Worm (Caenorhabditis elegans) whole organism, L4 larva: ENCODE measurements around the gene fat-6.
A peak's percentile ranks its signal among the peaks of the same experiment; 100 is the strongest.

Source experiments
- D1046.2 ChIP-seq: fragments of 200-800 bp; sonication (Bioruptor generic); IDR thresholded peaks from 2 replicates; pipeline ENCODE4 v1.3.6; 2022; ENCODE audit warnings: missing genetic modification characterization, missing compliant biosample characterization
- F10B5.3 ChIP-seq: sonication (generic microtip); optimal IDR thresholded peaks from 2 replicates; lab custom pipeline; 2016; ENCODE audit warnings: mild to moderate bottlenecking, missing genetic modification characterization, missing compliant biosample characterization
- F26F4.8 ChIP-seq: fragments of 200-800 bp; sonication (Bioruptor generic); conservative IDR thresholded peaks from 2 replicates; pipeline ENCODE4 v1.3.6; 2022; ENCODE audit warnings: missing genetic modification characterization, missing compliant biosample characterization
- F37D6.2 ChIP-seq: sonication (generic microtip); optimal IDR thresholded peaks from 2 replicates; lab custom pipeline; 2016; ENCODE audit warnings: mild to moderate bottlenecking, missing genetic modification characterization, missing compliant biosample characterization
- F49E8.2 ChIP-seq: sonication (generic microtip); optimal IDR thresholded peaks from 2 replicates; lab custom pipeline; 2016; ENCODE audit warnings: missing compliant biosample characterization, mild to moderate bottlenecking, missing genetic modification characterization, borderline replicate concordance
- R02D3.7 ChIP-seq: fragments of 150-350 bp; sonication (generic microtip); optimal IDR thresholded peaks from 3 replicates; lab custom pipeline; 2014; ENCODE audit warnings: missing biosample characterization, missing genetic modification characterization
- T26A8.4 ChIP-seq: fragments of 200-800 bp; sonication (Bioruptor generic); IDR thresholded peaks from 2 replicates; pipeline ENCODE4 v1.3.6; 2022; ENCODE audit warnings: missing genetic modification characterization, missing compliant biosample characterization
- Y5F2A.4 ChIP-seq: fragments of 200-800 bp; sonication (Bioruptor generic); optimal IDR thresholded peaks from 2 replicates; lab custom pipeline; 2018; ENCODE audit warnings: mild to moderate bottlenecking, missing genetic modification characterization, missing compliant biosample characterization
- ZK337.2 ChIP-seq: fragments of 200-800 bp; sonication (Bioruptor generic); IDR thresholded peaks from 2 replicates; pipeline ENCODE4 v1.3.6; 2022; ENCODE audit warnings: missing genetic modification reagents, missing genetic modification characterization, missing compliant biosample characterization
- ZK546.5 ChIP-seq, 2 experiments: sonication (generic microtip); optimal IDR thresholded peaks; 2 replicates each; lab custom pipeline; 2017; ENCODE audit warnings: missing biosample characterization in 2 of 2, missing genetic modification characterization in 2 of 2
- aha-1 ChIP-seq: fragments of 150-350 bp; peaks from one replicate; lab custom pipeline; 2014; ENCODE audit warnings: missing biosample characterization, missing genetic modification characterization
- aly-2 ChIP-seq: sonication (generic microtip); optimal IDR thresholded peaks from 2 replicates; lab custom pipeline; 2018; ENCODE audit warnings: missing biosample characterization, missing genetic modification characterization
- ama-1 ChIP-seq: fragments of 150-350 bp; optimal IDR thresholded peaks from 2 replicates; lab custom pipeline; 2014; ENCODE audit warnings: inconsistent platforms, mixed read lengths
- ceh-44 ChIP-seq: fragments of 200-800 bp; sonication (Bioruptor generic); IDR thresholded peaks from 2 replicates; pipeline ENCODE4 v1.3.6; 2022; ENCODE audit warnings: missing genetic modification reagents, missing genetic modification characterization, missing compliant biosample characterization
- ceh-62 ChIP-seq: sonication (generic microtip); optimal IDR thresholded peaks from 2 replicates; lab custom pipeline; 2017; ENCODE audit warnings: missing biosample characterization, missing genetic modification characterization
- ceh-82 ChIP-seq: sonication (generic microtip); optimal IDR thresholded peaks from 2 replicates; lab custom pipeline; 2017; ENCODE audit warnings: missing biosample characterization, missing genetic modification characterization
- ces-1 ChIP-seq: fragments of 150-350 bp; sonication (generic microtip); optimal IDR thresholded peaks from 4 replicates; lab custom pipeline; 2014; ENCODE audit warnings: missing biosample characterization, missing genetic modification reagents, missing genetic modification characterization
- daf-16 ChIP-seq, 3 experiments: sonication (generic microtip); optimal IDR thresholded peaks; 2 replicates each; lab custom pipeline; 2016 to 2017; ENCODE audit warnings: missing genetic modification characterization in 3 of 3, missing genetic modification reagents in 3 of 3, mild to moderate bottlenecking in 2 of 3, missing compliant biosample characterization in 2 of 3, missing biosample characterization in 1 of 3, moderate library complexity in 1 of 3
- daf-19 ChIP-seq: fragments of 200-800 bp; sonication (Bioruptor generic); conservative IDR thresholded peaks from 2 replicates; pipeline ENCODE4 v1.3.6; 2022; ENCODE audit warnings: missing genetic modification characterization, missing compliant biosample characterization
- dmd-6 ChIP-seq: fragments of 200-800 bp; sonication (Bioruptor generic); IDR thresholded peaks from 2 replicates; pipeline ENCODE4 v1.3.6; 2022; ENCODE audit warnings: missing genetic modification reagents, missing genetic modification characterization, missing compliant biosample characterization
- dmd-9 ChIP-seq: fragments of 200-800 bp; sonication (Bioruptor generic); IDR thresholded peaks from 2 replicates; pipeline ENCODE4 v1.3.6; 2022; ENCODE audit warnings: missing genetic modification reagents, missing genetic modification characterization, missing compliant biosample characterization
- dpl-1 ChIP-seq: fragments of 150-350 bp; optimal IDR thresholded peaks from 2 replicates; lab custom pipeline; 2014; ENCODE audit warnings: missing biosample characterization, missing genetic modification reagents, missing genetic modification characterization
- dve-1 ChIP-seq: sonication (generic microtip); optimal IDR thresholded peaks from 2 replicates; lab custom pipeline; 2017; ENCODE audit warnings: antibody characterized with exemption, mild to moderate bottlenecking, missing genetic modification characterization, missing compliant biosample characterization; ENCODE audit not compliant: insufficient read depth
- egl-27 ChIP-seq: sonication (generic microtip); optimal IDR thresholded peaks from 3 replicates; lab custom pipeline; 2017; ENCODE audit warnings: missing biosample characterization, missing genetic modification reagents, missing genetic modification characterization
- gei-8 ChIP-seq: fragments of 200-800 bp; sonication (Bioruptor generic); optimal IDR thresholded peaks from 2 replicates; lab custom pipeline; 2018; ENCODE audit warnings: mild to moderate bottlenecking, missing genetic modification characterization, missing compliant biosample characterization
- hlh-11 ChIP-seq: fragments of 200-800 bp; sonication (Bioruptor generic); optimal IDR thresholded peaks from 2 replicates; lab custom pipeline; 2018; ENCODE audit warnings: mild to moderate bottlenecking, missing genetic modification characterization, missing compliant biosample characterization
- hlh-30 ChIP-seq: sonication (generic microtip); optimal IDR thresholded peaks from 2 replicates; lab custom pipeline; 2017; ENCODE audit warnings: antibody characterized with exemption, mild to moderate bottlenecking, missing genetic modification characterization, missing compliant biosample characterization; ENCODE audit not compliant: insufficient read depth
- hmg-1.1 ChIP-seq: fragments of 200-800 bp; sonication (Bioruptor generic); IDR thresholded peaks from 2 replicates; pipeline ENCODE4 v1.3.6; 2022; ENCODE audit warnings: missing genetic modification reagents, missing genetic modification characterization, missing compliant biosample characterization
- lin-15B ChIP-seq: fragments of 150-350 bp; sonication (generic microtip); optimal IDR thresholded peaks from 3 replicates; lab custom pipeline; 2014; ENCODE audit warnings: missing biosample characterization, missing genetic modification characterization
- lin-29 ChIP-seq: fragments of 200-800 bp; sonication (Bioruptor generic); IDR thresholded peaks from 2 replicates; pipeline ENCODE4 v1.3.6; 2022; ENCODE audit warnings: missing genetic modification reagents, missing genetic modification characterization, missing compliant biosample characterization
- lin-38 ChIP-seq: fragments of 200-800 bp; sonication (Bioruptor generic); IDR thresholded peaks from 2 replicates; pipeline ENCODE4 v1.3.6; 2022; ENCODE audit warnings: missing genetic modification reagents, missing genetic modification characterization, missing compliant biosample characterization
- lsy-2 ChIP-seq, 2 experiments: fragments of 150-350 bp in 1 of 2; sonication (generic microtip) in 1 of 2; optimal IDR thresholded peaks; 2 replicates each; lab custom pipeline; 2014 to 2017; ENCODE audit warnings: missing biosample characterization in 2 of 2, missing genetic modification characterization in 2 of 2
- madf-5 ChIP-seq, 2 experiments: fragments of 200-800 bp; sonication (Bioruptor generic); IDR thresholded peaks; 2 replicates each; pipeline ENCODE4 v1.3.6; 2022; ENCODE audit warnings: missing compliant biosample characterization in 2 of 2, missing genetic modification characterization in 2 of 2
- madf-9 ChIP-seq: fragments of 200-800 bp; sonication (Bioruptor generic); conservative IDR thresholded peaks from 2 replicates; pipeline ENCODE4 v1.3.6; 2022; ENCODE audit warnings: missing genetic modification reagents, missing genetic modification characterization, missing compliant biosample characterization
- mdl-1 ChIP-seq, 2 experiments: fragments of 150-350 bp in 1 of 2; sonication (generic microtip) in 1 of 2; optimal IDR thresholded peaks; 2 replicates each; lab custom pipeline; 2014 to 2017; ENCODE audit warnings: missing biosample characterization in 2 of 2, missing genetic modification characterization in 2 of 2
- mep-1 ChIP-seq: fragments of 150-350 bp; sonication (generic microtip); optimal IDR thresholded peaks from 3 replicates; lab custom pipeline; 2014; ENCODE audit warnings: missing biosample characterization, missing genetic modification characterization
- mxl-3 ChIP-seq: fragments of 200-800 bp; sonication (Bioruptor generic); optimal IDR thresholded peaks from 2 replicates; lab custom pipeline; 2018; ENCODE audit warnings: mild to moderate bottlenecking, missing genetic modification characterization, missing compliant biosample characterization
- nhr-237 ChIP-seq: sonication (generic microtip); optimal IDR thresholded peaks from 2 replicates; lab custom pipeline; 2017; ENCODE audit warnings: missing biosample characterization, missing genetic modification characterization
- nhr-25 ChIP-seq: sonication (generic microtip); optimal IDR thresholded peaks from 2 replicates; lab custom pipeline; 2017; ENCODE audit warnings: missing genetic modification characterization, mild to moderate bottlenecking, missing compliant biosample characterization, antibody characterized with exemption, moderate library complexity, borderline replicate concordance; ENCODE audit not compliant: insufficient read depth
- nhr-41 ChIP-seq: fragments of 200-800 bp; sonication (Bioruptor generic); IDR thresholded peaks from 2 replicates; pipeline ENCODE4 v1.3.6; 2022; ENCODE audit warnings: missing genetic modification reagents, missing genetic modification characterization, missing compliant biosample characterization
- nhr-48 ChIP-seq: sonication (generic microtip); optimal IDR thresholded peaks from 2 replicates; lab custom pipeline; 2016; ENCODE audit warnings: mild to moderate bottlenecking, missing genetic modification characterization, missing compliant biosample characterization
- php-3 ChIP-seq: fragments of 200-800 bp; sonication (Bioruptor generic); IDR thresholded peaks from 2 replicates; pipeline ENCODE4 v1.3.6; 2022; ENCODE audit warnings: missing genetic modification reagents, missing genetic modification characterization, missing compliant biosample characterization
- pqm-1 ChIP-seq: sonication (generic microtip); optimal IDR thresholded peaks from 2 replicates; lab custom pipeline; 2017; ENCODE audit warnings: missing biosample characterization, missing genetic modification characterization
- sdz-12 ChIP-seq: fragments of 200-800 bp; sonication (Bioruptor generic); optimal IDR thresholded peaks from 2 replicates; lab custom pipeline; 2018; ENCODE audit warnings: mild to moderate bottlenecking, missing genetic modification characterization, missing compliant biosample characterization
- spr-1 ChIP-seq: sonication (generic microtip); optimal IDR thresholded peaks from 2 replicates; lab custom pipeline; 2016; ENCODE audit warnings: mild to moderate bottlenecking, missing genetic modification characterization, missing compliant biosample characterization
- tag-97 ChIP-seq: fragments of 200-800 bp; sonication (Bioruptor generic); IDR thresholded peaks from 2 replicates; pipeline ENCODE4 v1.3.6; 2022; ENCODE audit warnings: missing genetic modification characterization, missing compliant biosample characterization
- tra-1 ChIP-seq: fragments of 200-800 bp; sonication (Bioruptor generic); IDR thresholded peaks from 2 replicates; pipeline ENCODE4 v1.3.6; 2022; ENCODE audit warnings: missing genetic modification reagents, missing genetic modification characterization, missing compliant biosample characterization
- unc-130 ChIP-seq: sonication (generic microtip); optimal IDR thresholded peaks from 2 replicates; lab custom pipeline; 2016; ENCODE audit warnings: missing genetic modification reagents, missing genetic modification characterization, missing compliant biosample characterization
- zag-1 ChIP-seq: fragments of 150-350 bp; optimal IDR thresholded peaks from 2 replicates; lab custom pipeline; 2014; ENCODE audit warnings: missing biosample characterization, missing genetic modification characterization
- zfp-3 ChIP-seq: fragments of 200-800 bp; sonication (Bioruptor generic); conservative IDR thresholded peaks from 2 replicates; pipeline ENCODE4 v1.3.6; 2022; ENCODE audit warnings: missing genetic modification reagents, missing genetic modification characterization, missing compliant biosample characterization
- zip-11 ChIP-seq: fragments of 200-800 bp; sonication (Bioruptor generic); IDR thresholded peaks from 2 replicates; pipeline ENCODE4 v1.3.6; 2022; ENCODE audit warnings: missing genetic modification characterization, missing compliant biosample characterization
- ztf-11 ChIP-seq: fragments of 150-350 bp; optimal IDR thresholded peaks from 2 replicates; lab custom pipeline; 2014; ENCODE audit warnings: missing biosample characterization, missing genetic modification characterization

The fat-6 gene

ce11 chrIV:11871083-11871482, 44.4 kb downstream of the fat-6 start (continued):
- TF ChIP-seq F37D6.2 (tag; lab: Kevin White, UChicago) (peak; percentile 5), mep-1 (tag; lab: Kevin White, UChicago) (peak; percentile 35), tra-1 (no peak), hlh-11 (tag; lab: Kevin White, UChicago) (no peak), ceh-62 (tag; lab: Kevin White, UChicago) (no peak), hmg-1.1 (peak; percentile 53), zfp-3 (GFP tag; lab: Robert Waterston, UW) (no peak), nhr-237 (tag; lab: Kevin White, UChicago) (no peak), F26F4.8 (GFP tag; lab: Robert Waterston, UW) (no peak), daf-16 (GFP tag; optimal IDR thresholded peaks at IDR 0.05; lab: Kevin White, UChicago) (no peak), daf-16 (tag; optimal IDR thresholded peaks at IDR 0.05; lab: Kevin White, UChicago) (no peak), ZK337.2 (GFP tag; lab: Robert Waterston, UW) (no peak), daf-19 (no peak), php-3 (GFP tag; lab: Robert Waterston, UW) (no peak), gei-8 (no peak), lsy-2 (tag; optimal IDR thresholded peaks at IDR 0.05; lab: Kevin White, UChicago) (peak in 1 of 2 experiments; percentile 30), lin-38 (GFP tag; lab: Robert Waterston, UW) (no peak), lin-15B (tag; lab: Kevin White, UChicago) (no peak), unc-130 (GFP tag; lab: Kevin White, UChicago) (no peak), lin-29 (no peak), D1046.2 (GFP tag; lab: Robert Waterston, UW) (no peak), egl-27 (tag; lab: Kevin White, UChicago) (no peak), nhr-25 (tag; lab: Kevin White, UChicago) (no peak), madf-9 (GFP tag; lab: Robert Waterston, UW) (no peak), F10B5.3 (no peak), pqm-1 (tag; lab: Kevin White, UChicago) (no peak), aha-1 (tag; lab: Kevin White, UChicago) (peak; percentile 53), ztf-11 (tag; lab: Kevin White, UChicago) (no peak), sdz-12 (GFP tag; lab: Kevin White, UChicago) (no peak), R02D3.7 (tag; lab: Kevin White, UChicago) (no peak), hlh-30 (peak; percentile 15), mdl-1 (tag; optimal IDR thresholded peaks at IDR 0.05; lab: Kevin White, UChicago) (peak in 1 of 2 experiments; percentile 14), Y5F2A.4 (GFP tag; lab: Kevin White, UChicago) (no peak), ceh-82 (tag; lab: Kevin White, UChicago) (no peak), nhr-48 (tag; lab: Kevin White, UChicago) (no peak), ces-1 (GFP tag; lab: Kevin White, UChicago) (no peak), zip-11 (GFP tag; lab: Robert Waterston, UW) (no peak), ceh-44 (no peak), F49E8.2 (no peak), aly-2 (tag; lab: Kevin White, UChicago) (no peak), dmd-9 (no peak), dve-1 (tag; lab: Kevin White, UChicago) (no peak), ZK546.5 (tag; optimal IDR thresholded peaks at IDR 0.05; lab: Kevin White, UChicago) (no peak), T26A8.4 (no peak), ama-1 (lab: Kevin White, UChicago) (no peak), dmd-6 (no peak), zag-1 (no peak), madf-5 (GFP tag; IDR thresholded peaks at IDR 0.05; lab: Robert Waterston, UW) (no peak), mxl-3 (no peak), dpl-1 (GFP tag; lab: Kevin White, UChicago) (no peak), nhr-41 (no peak), spr-1 (tag; lab: Kevin White, UChicago) (no peak), tag-97 (GFP tag; lab: Robert Waterston, UW) (no peak)
